Worm (Caenorhabditis elegans): ENCODE measurements around the gene C25F9.10.

The C25F9.10 gene

ce11 chrV:19405276-19405815, at the start of gene C25F9.10, which contains the start of gene C25F9.6:
Gene C25F9.10, plus strand, starts transcription at chrV:19405729.
Gene C25F9.6, minus strand, starts transcription at chrV:19405326.
- TF ChIP-seq ceh-79 (tag; optimal IDR thresholded peaks at IDR 0.05) (no peak), unc-62 (GFP tag; optimal IDR thresholded peaks at IDR 0.05) (no peak), mcd-1 (GFP tag; IDR thresholded peaks at IDR 0.05) (no peak), efl-1 (GFP tag; optimal IDR thresholded peaks at IDR 0.05) (no peak), nhr-80 (tag; optimal IDR thresholded peaks at IDR 0.05) (peak; percentile 84), let-607 (tag; optimal IDR thresholded peaks at IDR 0.05) (no peak), sdz-38 (tag; optimal IDR thresholded peaks at IDR 0.05) (no peak), rcor-1 (GFP tag; IDR thresholded peaks at IDR 0.05) (no peak), F55B11.4 (tag; optimal IDR thresholded peaks at IDR 0.05; ENCODE audit: borderline replicate concordance, insufficient read depth) (no peak), lag-1 (GFP tag; IDR thresholded peaks at IDR 0.05) (no peak), dox-1 (GFP tag; IDR thresholded peaks at IDR 0.05) (peak; percentile 39; the same call in 1 of the 2 replicates), zfh-2 (GFP tag; conservative IDR thresholded peaks at IDR 0.05) (no peak)

ce11 chrV:19356717-19357116, 48.8 kb upstream of the C25F9.10 start:
- TF ChIP-seq lsy-27 (tag; optimal IDR thresholded peaks at IDR 0.05; ENCODE audit: borderline replicate concordance, insufficient read depth) = no peak
- no peak for TF ChIP-seq pbrm-1 (GFP tag; IDR thresholded peaks at IDR 0.05)
- TF ChIP-seq mcd-1 (GFP tag; IDR thresholded peaks at IDR 0.05) = no peak
- no peak for TF ChIP-seq dox-1 (GFP tag; IDR thresholded peaks at IDR 0.05)
- TF ChIP-seq nfya-2 (GFP tag; IDR thresholded peaks at IDR 0.05) = no peak
- TF ChIP-seq F57A8.1 (GFP tag; optimal IDR thresholded peaks at IDR 0.05) = no peak
- no peak for TF ChIP-seq snpc-4 (GFP tag; optimal IDR thresholded peaks at IDR 0.05)
- no peak for TF ChIP-seq snpc-4 (tag; optimal IDR thresholded peaks at IDR 0.05)
- TF ChIP-seq hmg-1.2 (GFP tag; IDR thresholded peaks at IDR 0.05) = no peak
- no peak for TF ChIP-seq C17E4.6 (GFP tag; IDR thresholded peaks at IDR 0.05)
- no peak for TF ChIP-seq B0019.2 (GFP tag; conservative IDR thresholded peaks at IDR 0.05)
- TF ChIP-seq T07F8.4 (tag; optimal IDR thresholded peaks at IDR 0.05) = no peak
- no peak for TF ChIP-seq unc-130 (GFP tag; optimal IDR thresholded peaks at IDR 0.05)
- TF ChIP-seq Y67H2A.10 (GFP tag; conservative IDR thresholded peaks at IDR 0.05) = no peak
- TF ChIP-seq efl-1 (GFP tag; optimal IDR thresholded peaks at IDR 0.05) = no peak

ce11 chrV:19358039-19358438, 47.5 kb upstream of the C25F9.10 start:
- TF ChIP-seq cebp-2 (GFP tag; IDR thresholded peaks at IDR 0.05) (no peak), zfh-2 (GFP tag; conservative IDR thresholded peaks at IDR 0.05) (0 out of 2 replicates have a peak, but pooled peaks have one; percentile 39)

- TF ChIP-seq lsl-1 (GFP tag; optimal IDR thresholded peaks at IDR 0.05) (no peak), attf-3 (GFP tag; conservative IDR thresholded peaks at IDR 0.05) (no peak), B0261.1 (tag; optimal IDR thresholded peaks at IDR 0.05) (no peak), dpl-1 (GFP tag; optimal IDR thresholded peaks at IDR 0.05) (no peak), ekl-4 (GFP tag; IDR thresholded peaks at IDR 0.05) (no peak), atf-7 (tag; optimal IDR thresholded peaks at IDR 0.05) (no peak), zfh-2 (GFP tag; conservative IDR thresholded peaks at IDR 0.05) (no peak), let-607 (tag; optimal IDR thresholded peaks at IDR 0.05) (no peak), gei-17 (GFP tag; optimal IDR thresholded peaks at IDR 0.05) (no peak), snpc-1.3 (tag; optimal IDR thresholded peaks at IDR 0.05; ENCODE audit: insufficient read depth) (no peak), cebp-1 (GFP tag; IDR thresholded peaks at IDR 0.05) (no peak), cebp-1 (tag; optimal IDR thresholded peaks at IDR 0.05) (no peak), ztf-25 (GFP tag; IDR thresholded peaks at IDR 0.05) (no peak), ztf-6 (GFP tag; IDR thresholded peaks at IDR 0.05) (no peak), egrh-3 (GFP tag; IDR thresholded peaks at IDR 0.05) (no peak), sptf-2 (GFP tag; optimal IDR thresholded peaks at IDR 0.05) (no peak), hmg-20 (GFP tag; IDR thresholded peaks at IDR 0.05) (no peak), unc-130 (GFP tag; optimal IDR thresholded peaks at IDR 0.05) (no peak), ztf-28 (GFP tag; IDR thresholded peaks at IDR 0.05) (no peak), mel-28 (tag; optimal IDR thresholded peaks at IDR 0.05; ENCODE audit: borderline replicate concordance) (no peak), ceh-79 (tag; optimal IDR thresholded peaks at IDR 0.05) (no peak)
These were observed 43.0 kb upstream of the C25F9.10 start, which contains the start of gene C14B4.2 for ce11 chrV:19362568-19362967. Gene C14B4.2, minus strand, starts transcription at chrV:19362668.
